Fruit fly (Drosophila melanogaster): ENCODE data around the gene lft.

Gene lft

DNA sequence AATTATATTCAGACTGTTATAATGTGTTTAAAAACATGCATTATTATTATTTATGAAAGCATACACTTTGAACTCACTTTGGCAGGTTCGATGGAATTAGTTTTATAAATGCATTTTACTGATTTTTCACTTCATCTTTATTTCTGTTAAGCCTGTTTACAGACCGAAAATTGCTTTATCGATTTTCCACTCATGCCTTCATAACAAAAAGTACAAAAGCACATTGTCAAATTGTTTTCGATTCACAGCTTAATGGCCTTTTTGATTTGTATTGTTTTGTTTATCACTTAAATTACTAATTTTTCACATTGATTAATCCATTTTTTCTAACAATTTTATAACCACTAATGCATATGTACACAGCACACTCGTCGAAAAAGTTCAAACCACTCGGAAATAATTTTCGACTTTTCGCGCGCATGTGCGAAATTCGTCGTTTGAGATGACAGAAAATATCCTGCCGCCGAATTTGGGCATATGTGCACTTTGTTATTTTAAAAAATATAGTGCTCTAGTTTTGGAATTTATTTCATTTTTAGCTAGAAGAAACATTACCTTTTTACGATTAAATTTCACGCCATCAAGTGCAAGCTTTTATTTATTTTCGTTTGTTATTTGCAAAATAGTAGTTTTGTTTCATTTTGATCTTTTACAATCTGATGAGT lies 9.5 kb downstream of the lft start, which contains the start of gene rho-5 (continued):
- TF ChIP-seq bbx (GFP tag; IDR thresholded peaks at IDR 0.05; ENCODE audit: partially characterized antibody) (no peak), zfh2 (GFP tag; optimal IDR thresholded peaks at IDR 0.05) (no peak), inv (GFP tag; IDR thresholded peaks at IDR 0.05; ENCODE audit: partially characterized antibody) (no peak)

DNA sequence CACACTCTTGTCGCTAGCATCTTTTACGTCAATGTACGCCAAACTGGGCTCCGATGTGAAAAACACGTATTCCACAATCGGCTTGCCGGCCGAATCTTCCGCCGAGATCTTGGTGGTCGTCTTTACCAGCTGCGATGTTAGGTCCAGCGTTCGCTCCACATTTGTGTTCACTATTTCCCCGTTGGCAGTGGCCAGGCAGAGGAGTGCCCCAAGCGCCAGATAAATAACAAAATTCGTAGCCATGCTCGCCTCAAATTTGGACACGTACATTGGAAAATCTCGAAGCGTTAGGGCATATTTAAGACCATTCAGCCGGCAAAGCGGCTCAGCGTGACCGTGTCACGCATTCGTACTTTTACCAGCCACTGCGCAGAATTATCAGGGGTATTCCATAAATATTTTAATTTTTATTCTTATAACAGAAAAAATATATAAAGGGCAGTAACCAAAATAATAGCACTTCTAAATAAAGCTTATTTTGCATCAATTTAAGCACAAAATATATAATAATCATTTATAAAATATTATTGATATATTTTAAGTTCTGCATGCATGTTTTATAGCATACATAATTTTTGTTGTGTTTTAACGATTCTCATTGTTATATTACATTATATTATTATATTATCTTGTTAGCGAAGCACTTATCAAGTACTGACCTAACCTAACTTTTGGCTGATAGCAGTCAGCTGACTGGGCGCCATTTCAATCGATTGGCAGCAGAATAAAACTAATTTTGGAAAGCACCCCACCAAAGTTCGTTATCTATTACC lies 11.4 kb downstream of the lft start, which contains the start of the genes CG33303 and dpr19:
TSS of gene CG33303 (minus strand) at position 294 of the 773 bp plus-strand sequence.
TSS of gene dpr19 (plus strand) at position 705 of the 773 bp plus-strand sequence.
- TF ChIP-seq gce (GFP tag; IDR thresholded peaks at IDR 0.05) = peak; percentile 76
- TF ChIP-seq sisA (GFP tag; IDR thresholded peaks at IDR 0.05) = 0 out of 2 replicates have a peak, but pooled peaks have one; percentile 27
- TF ChIP-seq Side (GFP tag; optimal IDR thresholded peaks at IDR 0.05) = no peak
- no peak for TF ChIP-seq eyg (GFP tag; optimal IDR thresholded peaks at IDR 0.05)
- TF ChIP-seq PHDP (tag; optimal IDR thresholded peaks at IDR 0.05) = peak; percentile 90
- TF ChIP-seq CG18476 (GFP tag; optimal IDR thresholded peaks at IDR 0.05) = no peak
- TF ChIP-seq Med (GFP tag) = peak; percentile 68
- TF ChIP-seq CG2199 (GFP tag; IDR thresholded peaks at IDR 0.05) = no peak
- peak; percentile 86 for TF ChIP-seq unpg (GFP tag; optimal IDR thresholded peaks at IDR 0.05)
- peak; percentile 90 for TF ChIP-seq phol (tag; optimal IDR thresholded peaks at IDR 0.05)
- TF ChIP-seq Ets65A (GFP tag) = no peak
- TF ChIP-seq CG15601 (tag; optimal IDR thresholded peaks at IDR 0.05) = peak; percentile 86
- no peak for TF ChIP-seq grn (GFP tag; optimal IDR thresholded peaks at IDR 0.05)
- peak; percentile 17; the same call in 1 of the 2 replicates for TF ChIP-seq CG9932 (GFP tag; IDR thresholded peaks at IDR 0.05)
- no peak for TF ChIP-seq CG1792 (GFP tag; optimal IDR thresholded peaks at IDR 0.05)
- TF ChIP-seq CG43689 (GFP tag; IDR thresholded peaks at IDR 0.05) = no peak
- TF ChIP-seq stwl (tag; optimal IDR thresholded peaks at IDR 0.05) = peak; percentile 45
- TF ChIP-seq Camta (GFP tag; optimal IDR thresholded peaks at IDR 0.05) = no peak
- peak; percentile 65; the same call in 2 of the 3 replicates for TF ChIP-seq Dbx (GFP tag; IDR thresholded peaks at IDR 0.05)
- TF ChIP-seq CG2875 (GFP tag; optimal IDR thresholded peaks at IDR 0.05) = peak; percentile 36
- TF ChIP-seq CG31441 (GFP tag; IDR thresholded peaks at IDR 0.05) = peak; percentile 94
- TF ChIP-seq nmo (GFP tag; optimal IDR thresholded peaks at IDR 0.05) = peak; percentile 88
- TF ChIP-seq Ptx1 (GFP tag; IDR thresholded peaks at IDR 0.05) = peak; percentile 65
- TF ChIP-seq NfI (GFP tag; optimal IDR thresholded peaks at IDR 0.05) = peak; percentile 45
- TF ChIP-seq repo (GFP tag; optimal IDR thresholded peaks at IDR 0.05) = no peak
- peak; percentile 84 for TF ChIP-seq CG10979 (tag; optimal IDR thresholded peaks at IDR 0.05)
- TF ChIP-seq Dad (GFP tag; optimal IDR thresholded peaks at IDR 0.05) = no peak
- TF ChIP-seq gfzf (GFP tag; optimal IDR thresholded peaks at IDR 0.05) = peak; percentile 78
- peak; percentile 9 for TF ChIP-seq CG11723 (GFP tag; optimal IDR thresholded peaks at IDR 0.05)
- TF ChIP-seq B-H1 (GFP tag; IDR thresholded peaks at IDR 0.05) = peak; percentile 27; the same call in 1 of the 3 replicates
- peak; percentile 83 for TF ChIP-seq CoRest (tag; optimal IDR thresholded peaks at IDR 0.05)
- TF ChIP-seq H2.0 (GFP tag; IDR thresholded peaks at IDR 0.05) = peak; percentile 35; the same call in 1 of the 2 replicates
- peak; percentile 65 for TF ChIP-seq Hr3 (GFP tag; optimal IDR thresholded peaks at IDR 0.05)
- TF ChIP-seq trh (GFP tag; optimal IDR thresholded peaks at IDR 0.05) = peak; percentile 19
- TF ChIP-seq Spps (tag; optimal IDR thresholded peaks at IDR 0.05) = peak; percentile 67
- TF ChIP-seq CG5180 (GFP tag; optimal IDR thresholded peaks at IDR 0.05) = peak; percentile 19
- TF ChIP-seq HmgZ (tag; optimal IDR thresholded peaks at IDR 0.05) = peak; percentile 48
- TF ChIP-seq unc-4 (GFP tag; IDR thresholded peaks at IDR 0.05; ENCODE audit: partially characterized antibody) = no peak
- TF ChIP-seq CG11504 (tag; optimal IDR thresholded peaks at IDR 0.05) = peak; percentile 85
- peak; percentile 86; the same call in 2 of the 3 replicates for TF ChIP-seq CG17361 (GFP tag; IDR thresholded peaks at IDR 0.05)
- TF ChIP-seq CG8388 (GFP tag; optimal IDR thresholded peaks at IDR 0.05) = peak; percentile 86
- TF ChIP-seq CG17328 (GFP tag; IDR thresholded peaks at IDR 0.05) = peak; percentile 79
- TF ChIP-seq CG17359 (tag; optimal IDR thresholded peaks at IDR 0.05) = peak; percentile 84

Data from whole organism, embryonic.